Worm (Caenorhabditis elegans) whole organism, L3 larva: ENCODE data around the gene sdz-10.

Experiments used
- egl-27 ChIP-seq: sonication (generic microtip); optimal IDR thresholded peaks from 4 replicates; lab custom pipeline; 2017; ENCODE audit warnings: missing biosample characterization, missing genetic modification reagents, missing genetic modification characterization
- nhr-11 ChIP-seq: fragments of 150-350 bp; optimal IDR thresholded peaks from 2 replicates; lab custom pipeline; 2014; ENCODE audit warnings: missing biosample characterization, missing genetic modification characterization
- nhr-12 ChIP-seq: fragments of 150-350 bp; optimal IDR thresholded peaks from 2 replicates; lab custom pipeline; 2014; ENCODE audit warnings: missing biosample characterization, missing genetic modification characterization
- nhr-25 ChIP-seq: sonication (generic microtip); optimal IDR thresholded peaks from 2 replicates; lab custom pipeline; 2017; ENCODE audit warnings: missing biosample characterization, missing genetic modification characterization
- nhr-76 ChIP-seq: fragments of 150-350 bp; sonication (generic microtip); optimal IDR thresholded peaks from 5 replicates; lab custom pipeline; 2014; ENCODE audit warnings: missing biosample characterization, missing genetic modification characterization
- pha-4 ChIP-seq: fragments of 150-350 bp; optimal IDR thresholded peaks from 2 replicates; lab custom pipeline; 2014; ENCODE audit warnings: missing biosample characterization, missing genetic modification reagents, missing genetic modification characterization
- tbx-2 ChIP-seq: sonication (generic microtip); optimal IDR thresholded peaks from 2 replicates; lab custom pipeline; 2016; ENCODE audit warnings: mild to moderate bottlenecking, missing genetic modification characterization, missing compliant biosample characterization
- unc-62 ChIP-seq: fragments of 150-350 bp; sonication (generic microtip); optimal IDR thresholded peaks from 4 replicates; lab custom pipeline; 2014; ENCODE audit warnings: missing biosample characterization, missing genetic modification reagents, missing genetic modification characterization
- zag-1 ChIP-seq: fragments of 150-350 bp; optimal IDR thresholded peaks from 2 replicates; lab custom pipeline; 2014; ENCODE audit warnings: missing biosample characterization, missing genetic modification characterization

- TF ChIP-seq nhr-76 (tag; lab: Kevin White, UChicago) (no peak), unc-62 (no peak), nhr-12 (tag; lab: Kevin White, UChicago) (no peak), nhr-25 (no peak), pha-4 (tag; lab: Kevin White, UChicago) (no peak), nhr-11 (tag; lab: Kevin White, UChicago) (no peak), zag-1 (tag; lab: Kevin White, UChicago) (no peak), tbx-2 (tag; lab: Kevin White, UChicago) (no peak), egl-27 (tag; lab: Kevin White, UChicago) (no peak)
Observed at ce11 chrII:2781355-2781754, 9.3 kb upstream of the sdz-10 start, which contains the start of gene F08D12.2.
